Worm (Caenorhabditis elegans) whole organism, mixed stage, embryonic: ENCODE measurements around the gene dpy-31.
A peak's percentile ranks its signal among the peaks of the same experiment; 100 is the strongest.

ENCODE experiments used
- bed-3 ChIP-seq: fragments of 200-800 bp; sonication (Bioruptor generic); optimal IDR thresholded peaks from 3 replicates; lab custom pipeline; 2018; ENCODE audit warnings: mild to moderate bottlenecking, missing genetic modification characterization, moderate library complexity, missing compliant biosample characterization
- blmp-1 ChIP-seq: fragments of 150-350 bp; optimal IDR thresholded peaks from 2 replicates; lab custom pipeline; 2014; ENCODE audit warnings: missing biosample characterization, missing genetic modification characterization
- ceh-39 ChIP-seq: fragments of 150-350 bp; optimal IDR thresholded peaks from 2 replicates; lab custom pipeline; 2014; ENCODE audit warnings: missing biosample characterization, missing genetic modification characterization
- ceh-43 ChIP-seq: fragments of 200-800 bp; sonication (Bioruptor generic); optimal IDR thresholded peaks from 2 replicates; lab custom pipeline; 2018; ENCODE audit warnings: mild to moderate bottlenecking, missing genetic modification characterization, moderate library complexity, missing compliant biosample characterization
- ces-1 ChIP-seq: fragments of 150-350 bp; optimal IDR thresholded peaks from 2 replicates; lab custom pipeline; 2014; ENCODE audit warnings: missing biosample characterization, missing genetic modification reagents, missing genetic modification characterization
- cnd-1 ChIP-seq: fragments of 200-800 bp; sonication (Bioruptor generic); optimal IDR thresholded peaks from 2 replicates; lab custom pipeline; 2018; ENCODE audit warnings: mild to moderate bottlenecking, missing genetic modification characterization, missing compliant biosample characterization
- drap-1 ChIP-seq: fragments of 200-800 bp; sonication (Bioruptor generic); optimal IDR thresholded peaks from 3 replicates; lab custom pipeline; 2018; ENCODE audit warnings: mild to moderate bottlenecking, missing genetic modification characterization, missing compliant biosample characterization
- flh-1 ChIP-seq: fragments of 200-800 bp; sonication (Bioruptor generic); optimal IDR thresholded peaks from 2 replicates; lab custom pipeline; 2018; ENCODE audit warnings: mild to moderate bottlenecking, missing genetic modification characterization, moderate library complexity, missing compliant biosample characterization
- hlh-1 ChIP-seq: fragments of 150-350 bp; optimal IDR thresholded peaks from 2 replicates; lab custom pipeline; 2014; ENCODE audit warnings: missing biosample characterization, missing genetic modification reagents, missing genetic modification characterization
- lin-13 ChIP-seq: fragments of 150-350 bp; optimal IDR thresholded peaks from 2 replicates; lab custom pipeline; 2014; ENCODE audit warnings: missing biosample characterization, missing genetic modification characterization
- lsy-2 ChIP-seq: fragments of 150-350 bp; optimal IDR thresholded peaks from 2 replicates; lab custom pipeline; 2014; ENCODE audit warnings: missing biosample characterization, missing genetic modification characterization
- mep-1 ChIP-seq: fragments of 150-350 bp; optimal IDR thresholded peaks from 2 replicates; lab custom pipeline; 2017; ENCODE audit warnings: missing biosample characterization, missing genetic modification reagents, missing genetic modification characterization, inconsistent platforms
- mls-2 ChIP-seq: sonication (generic microtip); optimal IDR thresholded peaks from 2 replicates; lab custom pipeline; 2016; ENCODE audit warnings: mild to moderate bottlenecking, missing genetic modification characterization, moderate library complexity, missing compliant biosample characterization
- nhr-2 ChIP-seq: fragments of 150-350 bp; optimal IDR thresholded peaks from 2 replicates; lab custom pipeline; 2014; ENCODE audit warnings: missing biosample characterization, missing genetic modification characterization
- nhr-237 ChIP-seq: fragments of 150-350 bp; optimal IDR thresholded peaks from 2 replicates; lab custom pipeline; 2014; ENCODE audit warnings: missing biosample characterization, missing genetic modification characterization
- nhr-28 ChIP-seq: fragments of 150-350 bp; optimal IDR thresholded peaks from 2 replicates; lab custom pipeline; 2014; ENCODE audit warnings: missing biosample characterization, missing genetic modification characterization
- sem-2 ChIP-seq: fragments of 200-800 bp; sonication (Bioruptor generic); optimal IDR thresholded peaks from 2 replicates; lab custom pipeline; 2018; ENCODE audit warnings: mild to moderate bottlenecking, missing genetic modification characterization, missing compliant biosample characterization
- snpc-4 ChIP-seq: fragments of 150-350 bp; optimal IDR thresholded peaks from 2 replicates; lab custom pipeline; 2014; ENCODE audit warnings: missing biosample characterization, missing genetic modification characterization
- sptf-1 ChIP-seq: sonication (generic microtip); optimal IDR thresholded peaks from 2 replicates; lab custom pipeline; 2017; ENCODE audit warnings: mild to moderate bottlenecking, missing genetic modification characterization, moderate library complexity, missing compliant biosample characterization
- tbx-8 ChIP-seq: fragments of 200-800 bp; sonication (Bioruptor generic); optimal IDR thresholded peaks from 2 replicates; lab custom pipeline; 2018; ENCODE audit warnings: mild to moderate bottlenecking, missing genetic modification characterization, moderate library complexity, missing compliant biosample characterization
- unc-39 ChIP-seq: fragments of 150-350 bp; optimal IDR thresholded peaks from 2 replicates; lab custom pipeline; 2014; ENCODE audit warnings: missing biosample characterization, missing genetic modification characterization
- unc-62 ChIP-seq: fragments of 150-350 bp; optimal IDR thresholded peaks from 2 replicates; lab custom pipeline; 2014; ENCODE audit warnings: missing biosample characterization, missing genetic modification reagents, missing genetic modification characterization
- zip-8 ChIP-seq: fragments of 150-350 bp; optimal IDR thresholded peaks from 2 replicates; lab custom pipeline; 2014; ENCODE audit warnings: missing biosample characterization, missing genetic modification characterization
- ztf-11 ChIP-seq: fragments of 150-350 bp; optimal IDR thresholded peaks from 2 replicates; lab custom pipeline; 2014; ENCODE audit warnings: missing biosample characterization, missing genetic modification characterization

The dpy-31 gene

DNA sequence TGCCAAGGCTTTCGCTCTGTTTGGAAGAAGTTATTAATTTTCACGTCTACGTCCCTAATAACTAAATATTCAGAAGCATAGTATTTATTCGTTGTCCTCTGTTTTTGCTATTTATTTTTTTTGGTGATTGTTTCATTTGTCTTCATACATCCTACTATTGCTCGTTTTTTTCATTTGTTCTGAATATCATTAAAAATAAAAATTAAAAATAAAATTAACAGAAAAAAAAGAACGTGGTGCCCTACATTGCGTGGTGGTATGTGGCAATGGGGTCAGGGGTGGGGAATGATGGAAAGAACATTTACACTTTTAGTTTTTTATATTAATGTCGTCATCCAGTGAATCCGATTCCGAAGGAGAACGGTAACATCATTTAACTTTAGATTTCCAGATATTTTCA, 39.1 kb downstream of the dpy-31 start, which contains the start of gene ztf-31:
ztf-31 (plus strand) TSS at position 301 of the 400 bp plus-strand sequence.
- TF ChIP-seq ceh-39 (tag; lab: Kevin White, UChicago) (no peak), mls-2 (tag; lab: Kevin White, UChicago) (no peak), zip-8 (tag; lab: Kevin White, UChicago) (no peak), mep-1 (tag; lab: Kevin White, UChicago) (no peak), hlh-1 (no peak), nhr-2 (tag; lab: Kevin White, UChicago) (no peak), sem-2 (no peak), unc-39 (tag; lab: Kevin White, UChicago) (no peak), bed-3 (GFP tag; lab: Kevin White, UChicago) (no peak), blmp-1 (tag; lab: Kevin White, UChicago) (no peak), snpc-4 (tag; lab: Kevin White, UChicago) (no peak), nhr-28 (no peak)

DNA sequence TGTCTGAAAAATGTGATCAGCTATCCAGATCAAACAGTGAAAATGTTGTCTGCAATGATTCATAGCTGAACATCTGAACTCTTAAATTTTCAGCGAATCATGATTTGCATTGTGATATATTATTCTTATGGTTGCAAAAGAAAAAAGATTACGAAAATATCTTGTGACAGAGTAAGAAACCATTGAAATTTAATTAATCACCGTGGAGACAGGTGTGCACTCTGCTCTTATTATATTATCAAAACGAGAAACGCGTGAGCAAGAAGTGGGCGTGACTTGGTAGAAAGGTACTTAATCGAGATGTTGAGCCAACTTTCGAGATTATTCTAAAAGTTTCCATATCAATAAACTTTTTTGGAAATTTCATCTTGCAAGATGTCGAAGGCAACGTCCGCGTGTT, 41.0 kb downstream of the dpy-31 start, which contains the start of gene osm-10:
osm-10 (plus strand) TSS at position 293 of the 400 bp plus-strand sequence.
- TF ChIP-seq sptf-1 (tag; lab: Kevin White, UChicago) (no peak), drap-1 (GFP tag; lab: Kevin White, UChicago) (no peak), zip-8 (tag; lab: Kevin White, UChicago) (no peak), ceh-43 (GFP tag; lab: Kevin White, UChicago) (no peak)

ce11 chrIII:7246389-7246788, 44.4 kb downstream of the dpy-31 start:
- no peak for TF ChIP-seq hlh-1
- TF ChIP-seq drap-1 (GFP tag; lab: Kevin White, UChicago), result no peak
- no peak for TF ChIP-seq cnd-1
- TF ChIP-seq nhr-237 (tag; lab: Kevin White, UChicago), result no peak
- TF ChIP-seq mep-1 (tag; lab: Kevin White, UChicago), result no peak
- TF ChIP-seq snpc-4 (tag; lab: Kevin White, UChicago), result no peak

DNA sequence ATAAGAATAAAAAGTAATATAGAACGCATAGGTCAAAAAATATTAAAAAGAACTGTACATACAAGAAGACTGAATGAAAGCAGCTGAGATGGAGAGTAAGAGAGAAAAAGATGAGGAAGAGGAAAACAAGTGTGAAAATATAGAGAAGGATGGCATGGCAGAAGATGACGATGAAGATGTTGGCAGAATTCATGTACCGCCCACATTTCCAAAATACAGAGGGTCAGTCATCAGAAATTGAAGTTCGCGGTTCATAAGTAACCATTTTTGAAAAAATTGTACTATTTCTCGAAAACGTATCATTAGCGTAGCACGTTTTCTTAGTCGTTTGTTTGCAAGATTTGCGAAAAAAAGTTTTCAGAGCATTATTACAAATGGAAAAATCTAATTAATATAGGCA, 45.7 kb downstream of the dpy-31 start, which contains the start of gene zmp-6:
zmp-6 (minus strand) TSS at position 101 of the 400 bp plus-strand sequence.
- TF ChIP-seq lin-13 (tag; lab: Kevin White, UChicago) (no peak), flh-1 (GFP tag; lab: Kevin White, UChicago) (no peak), unc-39 (tag; lab: Kevin White, UChicago) (no peak), nhr-28 (no peak), lsy-2 (tag; lab: Kevin White, UChicago) (no peak), mep-1 (tag; lab: Kevin White, UChicago) (no peak)

ce11 chrIII:7253669-7254068, 51.7 kb downstream of the dpy-31 start:
- TF ChIP-seq ces-1 (GFP tag; lab: Kevin White, UChicago) (peak; percentile 81), tbx-8 (GFP tag; lab: Kevin White, UChicago) (no peak), ztf-11 (no peak), snpc-4 (tag; lab: Kevin White, UChicago) (no peak), unc-62 (GFP tag; lab: Kevin White, UChicago) (no peak), blmp-1 (tag; lab: Kevin White, UChicago) (no peak)
